Worm (Caenorhabditis elegans) whole organism, mixed stage, embryonic: ENCODE results near the gene F45E1.2.

Source experiments
- hlh-1 ChIP-seq: fragments of 150-350 bp; optimal IDR thresholded peaks from 2 replicates; lab custom pipeline; 2014; ENCODE audit warnings: missing biosample characterization, missing genetic modification reagents, missing genetic modification characterization
- zip-8 ChIP-seq: fragments of 150-350 bp; optimal IDR thresholded peaks from 2 replicates; lab custom pipeline; 2014; ENCODE audit warnings: missing biosample characterization, missing genetic modification characterization

ce11 chrX:8015889-8016288 lies 12.4 kb downstream of the F45E1.2 start:
- no peak for TF ChIP-seq hlh-1
- no peak for TF ChIP-seq zip-8 (tag; lab: Kevin White, UChicago)
